Fruit fly (Drosophila melanogaster) whole organism, embryonic: ENCODE data around the gene CG12206.

Source experiments
- Asciz ChIP-seq: fragments of 200-800 bp; sonication (Bioruptor generic); optimal IDR thresholded peaks from 2 replicates; lab custom pipeline; 2017; ENCODE audit warnings: missing biosample characterization, mild to moderate bottlenecking, missing genetic modification characterization, missing genetic modification reagents
- CG1832 ChIP-seq: fragments of 200-800 bp; sonication (Bioruptor generic); optimal IDR thresholded peaks from 2 replicates; lab custom pipeline; 2017; ENCODE audit warnings: missing biosample characterization, mild to moderate bottlenecking, missing genetic modification characterization, inconsistent platforms
- CG6654 ChIP-seq: fragments of 200-800 bp; sonication (Bioruptor generic); optimal IDR thresholded peaks from 2 replicates; lab custom pipeline; 2017; ENCODE audit warnings: missing biosample characterization, mild to moderate bottlenecking, missing genetic modification characterization
- CG8478 ChIP-seq: fragments of >200 bp; optimal IDR thresholded peaks from 2 replicates; lab custom pipeline; 2018
- CG9727 ChIP-seq: fragments of 200-800 bp; sonication (Bioruptor generic); optimal IDR thresholded peaks from 3 replicates; lab custom pipeline; 2017; ENCODE audit warnings: missing biosample characterization, mild to moderate bottlenecking, missing genetic modification characterization
- Doc3 ChIP-seq: fragments of 200-800 bp; sonication (Bioruptor generic); IDR thresholded peaks from 3 replicates; pipeline ENCODE4 v1.3.6; 2022; ENCODE audit warnings: missing biosample characterization, missing genetic modification characterization; ENCODE audit not compliant: partially characterized antibody
- Hey ChIP-seq: fragments of 200-800 bp; sonication (Bioruptor generic); optimal IDR thresholded peaks from 3 replicates; lab custom pipeline; 2018; ENCODE audit warnings: missing biosample characterization, mild to moderate bottlenecking, missing genetic modification characterization
- Mrtf ChIP-seq: fragments of 200-800 bp; sonication (Bioruptor generic); IDR thresholded peaks from 3 replicates; pipeline ENCODE4 v1.3.6; 2022; ENCODE audit warnings: missing biosample characterization, missing genetic modification characterization
- Nf-YC ChIP-seq: fragments of 200-800 bp; optimal IDR thresholded peaks from 3 replicates; lab custom pipeline; 2019; ENCODE audit warnings: missing biosample characterization, mild to moderate bottlenecking, missing genetic modification characterization, moderate library complexity
- gsb ChIP-seq: fragments of 200-800 bp; sonication (Bioruptor generic); IDR thresholded peaks from 2 replicates; pipeline ENCODE4 v1.3.6; 2022; ENCODE audit warnings: missing biosample characterization, missing genetic modification characterization
- phol ChIP-seq: fragments of 200-800 bp; sonication (Bioruptor generic); optimal IDR thresholded peaks from 3 replicates; lab custom pipeline; 2018; ENCODE audit warnings: missing biosample characterization, mild to moderate bottlenecking, missing genetic modification characterization, moderate library complexity
- pum ChIP-seq: fragments of 200-800 bp; sonication (Bioruptor generic); optimal IDR thresholded peaks from 2 replicates; lab custom pipeline; 2016; ENCODE audit warnings: missing biosample characterization, missing genetic modification characterization
- ssp ChIP-seq: fragments of 200-800 bp; sonication (Bioruptor generic); IDR thresholded peaks from 2 replicates; pipeline ENCODE4 v1.3.6; 2022; ENCODE audit warnings: missing biosample characterization, missing genetic modification characterization
- unpg ChIP-seq: fragments of 200-800 bp; sonication (Bioruptor generic); optimal IDR thresholded peaks from 3 replicates; lab custom pipeline; 2018; ENCODE audit warnings: missing biosample characterization, mild to moderate bottlenecking, missing genetic modification characterization, moderate library complexity

- no peak for TF ChIP-seq Nf-YC
- no peak for TF ChIP-seq unpg
- no peak for TF ChIP-seq Mrtf (GFP tag; lab: Robert Waterston, UW)
- TF ChIP-seq ssp (GFP tag; lab: Robert Waterston, UW): no peak
- no peak for TF ChIP-seq Hey (tag; lab: Kevin White, UChicago)
- no peak for TF ChIP-seq CG9727
- TF ChIP-seq phol: no peak
- TF ChIP-seq Asciz (GFP tag; lab: Kevin White, UChicago): no peak
- TF ChIP-seq CG6654: no peak
- TF ChIP-seq CG8478 (lab: Kevin White, UChicago): no peak
- TF ChIP-seq CG1832: no peak
- no peak for TF ChIP-seq pum
- TF ChIP-seq gsb (GFP tag; lab: Robert Waterston, UW): no peak
- TF ChIP-seq Doc3: no peak
Observed at dm6 chrX:3451916-3452315, 22.4 kb downstream of the CG12206 start.
